Worm (Caenorhabditis elegans) whole organism, late embryonic: ENCODE measurements around the gene smu-2.

Experiments used
- C08G9.2 ChIP-seq: sonication (generic microtip); optimal IDR thresholded peaks from 2 replicates; lab custom pipeline; 2016; ENCODE audit warnings: mild to moderate bottlenecking, missing genetic modification characterization, moderate library complexity, missing compliant biosample characterization
- ceh-2 ChIP-seq: sonication (generic microtip); optimal IDR thresholded peaks from 2 replicates; lab custom pipeline; 2016; ENCODE audit warnings: missing genotype, missing genetic modification characterization, missing compliant biosample characterization
- ceh-9 ChIP-seq: sonication (generic microtip); optimal IDR thresholded peaks from 2 replicates; lab custom pipeline; 2016; ENCODE audit warnings: mild to moderate bottlenecking, missing genetic modification characterization, inconsistent platforms, missing compliant biosample characterization
- elt-2 ChIP-seq: sonication (generic microtip); optimal IDR thresholded peaks from 2 replicates; lab custom pipeline; 2016; ENCODE audit warnings: missing genetic modification reagents, missing genetic modification characterization, missing compliant biosample characterization
- hlh-30 ChIP-seq: sonication (generic microtip); optimal IDR thresholded peaks from 2 replicates; lab custom pipeline; 2017; ENCODE audit warnings: antibody characterized with exemption, missing genetic modification characterization, missing compliant biosample characterization; ENCODE audit not compliant: insufficient read depth
- hlh-6 ChIP-seq: sonication (generic microtip); optimal IDR thresholded peaks from 2 replicates; lab custom pipeline; 2016; ENCODE audit warnings: missing genotype, missing genetic modification characterization, missing compliant biosample characterization
- nfya-1 ChIP-seq: sonication (generic microtip); optimal IDR thresholded peaks from 2 replicates; lab custom pipeline; 2017; ENCODE audit warnings: missing genetic modification characterization, mild to moderate bottlenecking, missing compliant biosample characterization, antibody characterized with exemption, moderate library complexity
- nhr-11 ChIP-seq: fragments of 150-350 bp; optimal IDR thresholded peaks from 2 replicates; lab custom pipeline; 2014; ENCODE audit warnings: missing biosample characterization, missing genetic modification characterization
- ref-2 ChIP-seq: sonication (generic microtip); optimal IDR thresholded peaks from 2 replicates; lab custom pipeline; 2016; ENCODE audit warnings: missing genetic modification characterization, missing compliant biosample characterization
- tbx-2 ChIP-seq: sonication (generic microtip); optimal IDR thresholded peaks from 2 replicates; lab custom pipeline; 2016; ENCODE audit warnings: missing genetic modification characterization, missing compliant biosample characterization
- unc-86 ChIP-seq: sonication (generic microtip); optimal IDR thresholded peaks from 2 replicates; lab custom pipeline; 2016; ENCODE audit warnings: missing genetic modification characterization, missing compliant biosample characterization

DNA sequence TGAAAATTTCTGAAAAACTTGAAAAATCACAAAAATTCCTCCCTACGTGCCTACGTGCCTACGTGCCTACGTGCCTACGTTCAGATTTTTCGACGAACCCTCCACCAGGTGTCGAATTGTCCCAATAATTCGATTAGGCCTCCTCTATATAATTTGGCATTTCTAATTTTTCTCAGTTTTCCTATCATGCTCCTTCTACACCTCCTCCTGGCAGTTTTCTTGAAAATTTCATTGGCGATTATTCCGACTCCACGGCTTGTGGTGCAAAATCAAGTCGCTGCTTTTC is 41.6 kb upstream of the smu-2 start, which contains the start of gene C16C8.17:
- TF ChIP-seq ceh-9 (tag; lab: Kevin White, UChicago) (no peak), nhr-11 (no peak), hlh-30 (tag; lab: Kevin White, UChicago) (no peak), ceh-2 (no peak), nfya-1 (no peak), elt-2 (no peak), hlh-6 (tag; lab: Kevin White, UChicago) (no peak), unc-86 (tag; lab: Kevin White, UChicago) (no peak), tbx-2 (no peak), C08G9.2 (no peak), ref-2 (tag; lab: Kevin White, UChicago) (no peak)
